Comparison of ENCODE assay signal across 6 fruit fly cellular contexts in the genomic region with DNA sequence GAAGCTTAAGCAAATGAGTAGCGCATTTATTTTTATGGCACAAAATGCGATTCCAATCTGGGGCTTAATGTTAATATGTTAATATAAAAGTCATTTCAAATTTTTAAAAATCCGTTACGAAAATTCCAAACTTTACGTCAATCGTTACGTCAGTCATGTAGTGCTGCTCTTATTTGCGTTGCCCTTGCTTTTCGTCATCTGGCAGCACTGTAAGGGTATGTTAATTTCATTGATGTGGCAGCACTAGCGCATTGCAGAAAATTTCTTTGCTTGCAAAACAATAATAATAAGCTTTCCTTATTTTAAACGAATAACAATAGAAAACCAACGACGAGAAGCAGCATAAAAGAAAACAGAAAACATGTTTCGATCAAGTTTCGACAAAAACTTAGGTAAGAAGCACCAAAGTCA.
A peak's percentile ranks its signal among the peaks of the same experiment; 100 is the strongest.
TF ChIP-seq lines count a peak whose summit lies in the region.

A gene (plus strand): TSS at position 167 of the 411 bp plus-strand sequence.

- TF ChIP-seq CTCF in S2 (optimal IDR thresholded peaks at IDR 0.05; lab: Kevin White, UChicago), result peak; percentile 25 to 54
- peak; percentile 22 for TF ChIP-seq CTCF in whole organism, embryonic (GFP tag; optimal IDR thresholded peaks at IDR 0.05; lab: Kevin White, UChicago)

TF ChIP-seq in whole organism, adult, 20 proteins besides CTCF, POLR2A, EP300 and RAD21:
- no peak for TF ChIP-seq Clk (GFP tag; optimal IDR thresholded peaks at IDR 0.05; lab: Kevin White, UChicago)
- TF ChIP-seq ovo (GFP tag; optimal IDR thresholded peaks at IDR 0.05; lab: Kevin White, UChicago), result no peak
- peak; percentile 22 for TF ChIP-seq bab1 (GFP tag; optimal IDR thresholded peaks at IDR 0.05; lab: Kevin White, UChicago)
- TF ChIP-seq CG1620 (GFP tag; optimal IDR thresholded peaks at IDR 0.05; lab: Kevin White, UChicago), result no peak
- no peak for TF ChIP-seq CG12768 (GFP tag; optimal IDR thresholded peaks at IDR 0.05; lab: Kevin White, UChicago)
- TF ChIP-seq CG14711 (tag; optimal IDR thresholded peaks at IDR 0.05; lab: Kevin White, UChicago), result peak; percentile 14
- peak; percentile 42 for TF ChIP-seq cic (GFP tag; optimal IDR thresholded peaks at IDR 0.05; lab: Kevin White, UChicago)
- peak; percentile 6 for TF ChIP-seq Mnt (GFP tag; optimal IDR thresholded peaks at IDR 0.05; lab: Kevin White, UChicago)
- no peak for TF ChIP-seq CG7101 (tag; optimal IDR thresholded peaks at IDR 0.05; lab: Kevin White, UChicago)
- TF ChIP-seq tj (GFP tag; optimal IDR thresholded peaks at IDR 0.05; lab: Kevin White, UChicago), result peak; percentile 42
- no peak for TF ChIP-seq pad (GFP tag; optimal IDR thresholded peaks at IDR 0.05; lab: Kevin White, UChicago)
- no peak for TF ChIP-seq Hr96 (GFP tag; optimal IDR thresholded peaks at IDR 0.05; lab: Kevin White, UChicago)

TF ChIP-seq in whole organism, embryonic, 481 proteins besides CTCF, POLR2A, EP300 and RAD21 (continues in another document):
- TF ChIP-seq bab2 (GFP tag; optimal IDR thresholded peaks at IDR 0.05; lab: Kevin White, UChicago) (no peak), Myb (GFP tag; optimal IDR thresholded peaks at IDR 0.05; lab: Kevin White, UChicago) (peak; percentile 98), CHES-1-like (GFP tag; optimal IDR thresholded peaks at IDR 0.05; lab: Kevin White, UChicago) (peak; percentile 27), CG34224 (GFP tag; IDR thresholded peaks at IDR 0.05; lab: Robert Waterston, UW; ENCODE audit: partially characterized antibody) (no peak), CG3163 (GFP tag; optimal IDR thresholded peaks at IDR 0.05; lab: Kevin White, UChicago) (no peak), sob (GFP tag; IDR thresholded peaks at IDR 0.05; lab: Robert Waterston, UW) (no peak), Fer3 (tag; optimal IDR thresholded peaks at IDR 0.05; lab: Kevin White, UChicago) (no peak), zfh2 (GFP tag; optimal IDR thresholded peaks at IDR 0.05; lab: Kevin White, UChicago) (no peak), pita (GFP tag; optimal IDR thresholded peaks at IDR 0.05; lab: Kevin White, UChicago) (no peak), Drgx (GFP tag; IDR thresholded peaks at IDR 0.05; lab: Robert Waterston, UW) (no peak), Sin3A (optimal IDR thresholded peaks at IDR 0.05; lab: Kevin White, UChicago) (peak; percentile 41), vvl (GFP tag; IDR thresholded peaks at IDR 0.05; lab: Robert Waterston, UW) (peak; percentile 83), CG12071 (GFP tag; optimal IDR thresholded peaks at IDR 0.05; lab: Kevin White, UChicago) (no peak), crol (GFP tag; IDR thresholded peaks at IDR 0.05; lab: Robert Waterston, UW) (no peak), CG31388 (GFP tag; optimal IDR thresholded peaks at IDR 0.05; lab: Kevin White, UChicago) (no peak), tup (GFP tag; optimal IDR thresholded peaks at IDR 0.05; lab: Kevin White, UChicago) (no peak), dmrt11E (tag; optimal IDR thresholded peaks at IDR 0.05; lab: Kevin White, UChicago) (no peak), CG11504 (tag; optimal IDR thresholded peaks at IDR 0.05; lab: Kevin White, UChicago) (no peak), Antp (GFP tag; optimal IDR thresholded peaks at IDR 0.05; lab: Kevin White, UChicago) (no peak), Ptx1 (GFP tag; IDR thresholded peaks at IDR 0.05; lab: Robert Waterston, UW) (no peak)

TF ChIP-seq in whole organism, prepupa, 60 proteins besides CTCF, POLR2A, EP300 and RAD21 (continues in another document):
- no peak for TF ChIP-seq Gug (GFP tag; IDR thresholded peaks at IDR 0.05; lab: Robert Waterston, UW)
- no peak for TF ChIP-seq salr (GFP tag; optimal IDR thresholded peaks at IDR 0.05; lab: Kevin White, UChicago)
- no peak for TF ChIP-seq topi (GFP tag; optimal IDR thresholded peaks at IDR 0.05; lab: Kevin White, UChicago)
- no peak for TF ChIP-seq Hr38 (GFP tag; optimal IDR thresholded peaks at IDR 0.05; lab: Kevin White, UChicago)
- no peak for TF ChIP-seq CG11294 (GFP tag; IDR thresholded peaks at IDR 0.05; lab: Robert Waterston, UW)
- no peak for TF ChIP-seq CG10669 (GFP tag; optimal IDR thresholded peaks at IDR 0.05; lab: Kevin White, UChicago)
- TF ChIP-seq achi (GFP tag; optimal IDR thresholded peaks at IDR 0.05; lab: Kevin White, UChicago), result no peak
- peak; percentile 25 for TF ChIP-seq svp (GFP tag; lab: Kevin White, UChicago)
- TF ChIP-seq CG11902 (GFP tag; optimal IDR thresholded peaks at IDR 0.05; lab: Kevin White, UChicago), result no peak
- TF ChIP-seq acj6 (GFP tag; optimal IDR thresholded peaks at IDR 0.05; lab: Kevin White, UChicago), result no peak
- TF ChIP-seq OdsH (GFP tag; optimal IDR thresholded peaks at IDR 0.05; lab: Kevin White, UChicago), result no peak
- no peak for TF ChIP-seq CG15336 (GFP tag; IDR thresholded peaks at IDR 0.05; lab: Robert Waterston, UW)
- no peak for TF ChIP-seq fkh (GFP tag; optimal IDR thresholded peaks at IDR 0.05; lab: Kevin White, UChicago)
- no peak for TF ChIP-seq Eip93F (GFP tag; optimal IDR thresholded peaks at IDR 0.05; lab: Kevin White, UChicago)
- no peak for TF ChIP-seq spab (GFP tag; optimal IDR thresholded peaks at IDR 0.05; lab: Kevin White, UChicago)
- no peak for TF ChIP-seq dac (GFP tag; optimal IDR thresholded peaks at IDR 0.05; lab: Kevin White, UChicago)
- TF ChIP-seq CG6808 (GFP tag; optimal IDR thresholded peaks at IDR 0.05; lab: Kevin White, UChicago), result no peak
- TF ChIP-seq CG8119 (GFP tag; IDR thresholded peaks at IDR 0.05; lab: Robert Waterston, UW), result no peak
- TF ChIP-seq CG8319 (GFP tag; optimal IDR thresholded peaks at IDR 0.05; lab: Kevin White, UChicago), result no peak
- TF ChIP-seq CG16779 (tag; optimal IDR thresholded peaks at IDR 0.05; lab: Kevin White, UChicago), result no peak
- peak; percentile 53 for TF ChIP-seq Sox14 (GFP tag; optimal IDR thresholded peaks at IDR 0.05; lab: Kevin White, UChicago)

TF ChIP-seq in whole organism, pupa, 21 proteins besides CTCF, POLR2A, EP300 and RAD21:
- TF ChIP-seq Pif1B (GFP tag; optimal IDR thresholded peaks at IDR 0.05; lab: Kevin White, UChicago), result no peak
- TF ChIP-seq EcR (GFP tag; optimal IDR thresholded peaks at IDR 0.05; lab: Kevin White, UChicago), result peak; percentile 48

TF ChIP-seq in whole organism, wandering third instar larva, 38 proteins besides CTCF, POLR2A, EP300 and RAD21:
- TF ChIP-seq Abd-B (GFP tag; optimal IDR thresholded peaks at IDR 0.05; lab: Kevin White, UChicago) (no peak), Hnf4 (GFP tag; optimal IDR thresholded peaks at IDR 0.05; lab: Kevin White, UChicago) (no peak), Rel (GFP tag; optimal IDR thresholded peaks at IDR 0.05; lab: Kevin White, UChicago) (no peak), Rel (tag; optimal IDR thresholded peaks at IDR 0.05; lab: Kevin White, UChicago) (peak; percentile 10), GATAd (GFP tag; optimal IDR thresholded peaks at IDR 0.05; lab: Kevin White, UChicago) (no peak), psq (GFP tag; optimal IDR thresholded peaks at IDR 0.05; lab: Kevin White, UChicago) (peak; percentile 23), Dfd (GFP tag; optimal IDR thresholded peaks at IDR 0.05; lab: Kevin White, UChicago) (no peak), jim (GFP tag; optimal IDR thresholded peaks at IDR 0.05; lab: Kevin White, UChicago) (no peak), foxo (GFP tag; optimal IDR thresholded peaks at IDR 0.05; lab: Kevin White, UChicago) (no peak), rgr (GFP tag; optimal IDR thresholded peaks at IDR 0.05; lab: Kevin White, UChicago) (no peak)
